Worm (Caenorhabditis elegans) whole organism, L4 larva: ENCODE data around the gene K01F9.2.

ENCODE experiments used
- F49E8.2 ChIP-seq: sonication (generic microtip); optimal IDR thresholded peaks from 2 replicates; lab custom pipeline; 2016; ENCODE audit warnings: missing compliant biosample characterization, mild to moderate bottlenecking, missing genetic modification characterization, borderline replicate concordance
- php-3 ChIP-seq: fragments of 200-800 bp; sonication (Bioruptor generic); IDR thresholded peaks from 2 replicates; pipeline ENCODE4 v1.3.6; 2022; ENCODE audit warnings: missing genetic modification reagents, missing genetic modification characterization, missing compliant biosample characterization

- TF ChIP-seq F49E8.2 (tag; lab: Kevin White, UChicago) (no peak), php-3 (GFP tag; lab: Robert Waterston, UW) (no peak)
Observed at ce11 chrIII:8923240-8923734, 46.4 kb upstream of the K01F9.2 start, which contains the start of gene glb-1.
